Fruit fly (Drosophila melanogaster) whole organism, embryonic: ENCODE data around the gene UQCR-14L.
A peak's percentile ranks its signal among the peaks of the same experiment; 100 is the strongest.

Source experiments
- Asciz ChIP-seq: fragments of 200-800 bp; sonication (Bioruptor generic); optimal IDR thresholded peaks from 2 replicates; lab custom pipeline; 2017; ENCODE audit warnings: missing biosample characterization, mild to moderate bottlenecking, missing genetic modification characterization, missing genetic modification reagents
- Blimp-1 ChIP-seq: fragments of 200-800 bp; sonication (Bioruptor generic); optimal IDR thresholded peaks from 3 replicates; lab custom pipeline; 2018; ENCODE audit warnings: missing biosample characterization, missing genetic modification characterization, mild to moderate bottlenecking, moderate library complexity, missing genetic modification reagents
- CG1024 ChIP-seq: fragments of 200-800 bp; sonication (Bioruptor generic); IDR thresholded peaks from 2 replicates; pipeline ENCODE4 v1.3.6; 2022; ENCODE audit warnings: missing biosample characterization, missing genetic modification characterization
- CG10654 ChIP-seq: fragments of 200-800 bp; sonication (Bioruptor generic); optimal IDR thresholded peaks from 2 replicates; lab custom pipeline; 2016; ENCODE audit warnings: missing biosample characterization, missing genetic modification characterization
- CG12299 ChIP-seq: fragments of 200-800 bp; sonication (Bioruptor generic); optimal IDR thresholded peaks from 2 replicates; lab custom pipeline; 2018; ENCODE audit warnings: missing biosample characterization, mild to moderate bottlenecking, missing genetic modification characterization
- CG13894 ChIP-seq: fragments of 200-800 bp; sonication (Bioruptor generic); optimal IDR thresholded peaks from 3 replicates; lab custom pipeline; 2018; ENCODE audit warnings: missing biosample characterization, mild to moderate bottlenecking, missing genetic modification characterization, moderate library complexity
- CG14050 ChIP-seq: fragments of 200-800 bp; sonication (Bioruptor generic); IDR thresholded peaks from 3 replicates; pipeline ENCODE4 v1.3.6; 2022; ENCODE audit warnings: missing biosample characterization, missing genetic modification characterization
- CG14860 ChIP-seq: fragments of 200-800 bp; sonication (Bioruptor generic); IDR thresholded peaks from 3 replicates; pipeline ENCODE4 v1.3.6; 2022; ENCODE audit warnings: missing biosample characterization, missing genetic modification characterization; ENCODE audit not compliant: partially characterized antibody
- CG1602 ChIP-seq: fragments of 200-800 bp; sonication (Bioruptor generic); optimal IDR thresholded peaks from 3 replicates; lab custom pipeline; 2016; ENCODE audit warnings: missing biosample characterization, missing genetic modification characterization
- CG17385 ChIP-seq: fragments of 200-800 bp; sonication (Bioruptor generic); optimal IDR thresholded peaks from 3 replicates; lab custom pipeline; 2018; ENCODE audit warnings: missing biosample characterization, mild to moderate bottlenecking, missing genetic modification characterization
- CG17829 ChIP-seq: fragments of 200-800 bp; optimal IDR thresholded peaks from 2 replicates; lab custom pipeline; 2019; ENCODE audit warnings: missing biosample characterization, mild to moderate bottlenecking, missing genetic modification characterization, moderate library complexity
- CG1832 ChIP-seq: fragments of 200-800 bp; sonication (Bioruptor generic); optimal IDR thresholded peaks from 2 replicates; lab custom pipeline; 2017; ENCODE audit warnings: missing biosample characterization, mild to moderate bottlenecking, missing genetic modification characterization, inconsistent platforms
- CG18599 ChIP-seq: fragments of 200-800 bp; sonication (Bioruptor generic); optimal IDR thresholded peaks from 3 replicates; lab custom pipeline; 2017; ENCODE audit warnings: missing biosample characterization, missing genetic modification characterization, mild to moderate bottlenecking, moderate library complexity, missing genetic modification reagents
- CG2875 ChIP-seq: fragments of 200-800 bp; sonication (Bioruptor generic); optimal IDR thresholded peaks from 2 replicates; lab custom pipeline; 2017; ENCODE audit warnings: missing biosample characterization, mild to moderate bottlenecking, missing genetic modification characterization, missing genetic modification reagents
- CG9215 ChIP-seq: fragments of 200-800 bp; sonication (Bioruptor generic); IDR thresholded peaks from 2 replicates; pipeline ENCODE4 v1.3.6; 2022; ENCODE audit warnings: missing biosample characterization, missing genetic modification characterization
- CG9437 ChIP-seq: fragments of 200-800 bp; sonication (Bioruptor generic); optimal IDR thresholded peaks from 2 replicates; lab custom pipeline; 2018; ENCODE audit warnings: missing biosample characterization, mild to moderate bottlenecking, missing genetic modification characterization
- CG9932 ChIP-seq: fragments of 200-800 bp; sonication (Bioruptor generic); IDR thresholded peaks from 2 replicates; pipeline ENCODE4 v1.3.6; 2022; ENCODE audit warnings: missing biosample characterization, missing genetic modification characterization
- CHES-1-like ChIP-seq: fragments of 200-800 bp; sonication (Bioruptor generic); optimal IDR thresholded peaks from 2 replicates; lab custom pipeline; 2016; ENCODE audit warnings: missing biosample characterization, missing genetic modification characterization
- D ChIP-seq, 2 experiments: fragments of 200-800 bp in 1 of 2; fragments of >200 bp in 1 of 2; sonication (Bioruptor generic) in 1 of 2; optimal IDR thresholded peaks; 2 replicates in 1 of 2; 3 replicates in 1 of 2; lab custom pipeline; 2017; ENCODE audit warnings: mild to moderate bottlenecking in 1 of 2, missing biosample characterization in 1 of 2, missing genetic modification characterization in 1 of 2, missing genetic modification reagents in 1 of 2
- Dip2 ChIP-seq: fragments of 200-800 bp; sonication (Bioruptor generic); IDR thresholded peaks from 2 replicates; pipeline ENCODE4 v1.3.6; 2022; ENCODE audit warnings: missing biosample characterization, missing genetic modification characterization
- H2.0 ChIP-seq: fragments of 200-800 bp; sonication (Bioruptor generic); IDR thresholded peaks from 2 replicates; pipeline ENCODE4 v1.3.6; 2022; ENCODE audit warnings: missing biosample characterization, missing genetic modification characterization
- Hand ChIP-seq: fragments of 200-800 bp; sonication (Bioruptor generic); optimal IDR thresholded peaks from 2 replicates; lab custom pipeline; 2017; ENCODE audit warnings: mild to moderate bottlenecking, missing biosample characterization, missing genetic modification reagents, missing genetic modification characterization
- Hr3 ChIP-seq: fragments of 200-800 bp; sonication (Bioruptor generic); optimal IDR thresholded peaks from 3 replicates; lab custom pipeline; 2016; ENCODE audit warnings: missing biosample characterization, missing genetic modification characterization
- Lhr ChIP-seq: fragments of 200-800 bp; sonication (Bioruptor generic); optimal IDR thresholded peaks from 3 replicates; lab custom pipeline; 2017; ENCODE audit warnings: mild to moderate bottlenecking, missing biosample characterization, missing genetic modification reagents, missing genetic modification characterization
- NFAT ChIP-seq: fragments of 200-800 bp; sonication (Bioruptor generic); IDR thresholded peaks from 2 replicates; pipeline ENCODE4 v1.3.6; 2022; ENCODE audit warnings: missing biosample characterization, missing genetic modification characterization
- Oli ChIP-seq: fragments of 200-800 bp; sonication (Bioruptor generic); optimal IDR thresholded peaks from 2 replicates; lab custom pipeline; 2018; ENCODE audit warnings: missing biosample characterization, mild to moderate bottlenecking, missing genetic modification characterization, moderate library complexity
- Ssrp ChIP-seq: fragments of 200-800 bp; sonication (Bioruptor generic); optimal IDR thresholded peaks from 2 replicates; lab custom pipeline; 2018; ENCODE audit warnings: missing biosample characterization, mild to moderate bottlenecking, missing genetic modification characterization, moderate library complexity
- ac ChIP-seq: fragments of 200-800 bp; sonication (Bioruptor generic); optimal IDR thresholded peaks from 3 replicates; lab custom pipeline; 2017; ENCODE audit warnings: missing biosample characterization, mild to moderate bottlenecking, missing genetic modification characterization
- aop ChIP-seq: fragments of 200-800 bp; sonication (Bioruptor generic); IDR thresholded peaks from 2 replicates; pipeline ENCODE4 v1.3.6; 2022; ENCODE audit warnings: missing biosample characterization, missing genetic modification characterization
- cato ChIP-seq: fragments of 200-800 bp; sonication (Bioruptor generic); optimal IDR thresholded peaks from 2 replicates; lab custom pipeline; 2016; ENCODE audit warnings: missing biosample characterization, missing genetic modification characterization, borderline replicate concordance
- fd102C ChIP-seq: fragments of 200-800 bp; sonication (Bioruptor generic); optimal IDR thresholded peaks from 2 replicates; lab custom pipeline; 2018; ENCODE audit warnings: missing biosample characterization, mild to moderate bottlenecking, missing genetic modification characterization, moderate library complexity
- ftz-f1 ChIP-seq: fragments of 200-800 bp; sonication (Bioruptor generic); optimal IDR thresholded peaks from 2 replicates; lab custom pipeline; 2016; ENCODE audit warnings: missing biosample characterization, missing genetic modification characterization
- insv ChIP-seq, 2 experiments: fragments of 200-800 bp; sonication (Bioruptor generic); optimal IDR thresholded peaks; 3 replicates each; lab custom pipeline; 2016 to 2018; ENCODE audit warnings: missing biosample characterization in 2 of 2, missing genetic modification characterization in 2 of 2
- lab ChIP-seq: fragments of 200-800 bp; sonication (Bioruptor generic); optimal IDR thresholded peaks from 3 replicates; lab custom pipeline; 2017; ENCODE audit warnings: missing biosample characterization, missing genetic modification characterization, mild to moderate bottlenecking, moderate library complexity, missing genetic modification reagents
- oc ChIP-seq: fragments of 200-800 bp; sonication (Bioruptor generic); optimal IDR thresholded peaks from 2 replicates; lab custom pipeline; 2018; ENCODE audit warnings: missing biosample characterization, mild to moderate bottlenecking, missing genetic modification characterization, moderate library complexity
- org-1 ChIP-seq: fragments of 200-800 bp; sonication (Bioruptor generic); optimal IDR thresholded peaks from 2 replicates; lab custom pipeline; 2017; ENCODE audit warnings: missing biosample characterization, missing genetic modification characterization
- otp ChIP-seq: fragments of 200-800 bp; sonication (Bioruptor generic); IDR thresholded peaks from 3 replicates; pipeline ENCODE4, ENCODE4 v1.3.6; 2022; ENCODE audit warnings: missing biosample characterization, missing genetic modification characterization
- pan ChIP-seq, 4 experiments: fragments of >200 bp in 3 of 4; fragments of 200-800 bp in 1 of 4; sonication (Bioruptor generic) in 1 of 4; optimal IDR thresholded peaks in 3 of 4; IDR thresholded peaks in 1 of 4; 2 replicates each; pipeline versions ENCODE4 v1.3.6 to Lab custom; 2017 to 2022; ENCODE audit warnings: missing biosample characterization in 2 of 4, missing genetic modification characterization in 2 of 4, mixed read lengths in 1 of 4
- pum ChIP-seq: fragments of 200-800 bp; sonication (Bioruptor generic); optimal IDR thresholded peaks from 2 replicates; lab custom pipeline; 2016; ENCODE audit warnings: missing biosample characterization, missing genetic modification characterization
- salm ChIP-seq: fragments of 200-800 bp; sonication (Bioruptor generic); optimal IDR thresholded peaks from 2 replicates; lab custom pipeline; 2018; ENCODE audit warnings: missing biosample characterization, mild to moderate bottlenecking, missing genetic modification characterization
- slou ChIP-seq: fragments of 200-800 bp; sonication (Bioruptor generic); optimal IDR thresholded peaks from 3 replicates; lab custom pipeline; 2016; ENCODE audit warnings: missing biosample characterization, missing genetic modification characterization
- slp2 ChIP-seq: fragments of 200-800 bp; sonication (Bioruptor generic); optimal IDR thresholded peaks from 2 replicates; lab custom pipeline; 2016; ENCODE audit warnings: missing biosample characterization, missing genetic modification characterization
- sna ChIP-seq: fragments of 200-800 bp; sonication (Bioruptor generic); IDR thresholded peaks from 2 replicates; pipeline ENCODE4 v1.3.6; 2022; ENCODE audit warnings: missing biosample characterization, missing genetic modification characterization; ENCODE audit not compliant: partially characterized antibody
- sob ChIP-seq: fragments of 200-800 bp; sonication (Bioruptor generic); IDR thresholded peaks from 2 replicates; pipeline ENCODE4 v1.3.6; 2022; ENCODE audit warnings: missing biosample characterization, missing genetic modification characterization
- ssp ChIP-seq: fragments of 200-800 bp; sonication (Bioruptor generic); IDR thresholded peaks from 2 replicates; pipeline ENCODE4 v1.3.6; 2022; ENCODE audit warnings: missing biosample characterization, missing genetic modification characterization
- ttk ChIP-seq: fragments of 200-800 bp; sonication (Bioruptor generic); IDR thresholded peaks from 2 replicates; pipeline ENCODE4 v2.1.2; 2022; ENCODE audit warnings: missing biosample characterization, missing genetic modification characterization
- vfl ChIP-seq: fragments of 200-800 bp; sonication (Bioruptor generic); optimal IDR thresholded peaks from 2 replicates; lab custom pipeline; 2016; ENCODE audit warnings: missing biosample characterization, missing genetic modification characterization
- wdn ChIP-seq: fragments of 200-800 bp; sonication (Bioruptor generic); IDR thresholded peaks from 2 replicates; pipeline ENCODE4 v1.3.6; 2022; ENCODE audit warnings: missing biosample characterization, missing genetic modification characterization

The UQCR-14L gene

DNA sequence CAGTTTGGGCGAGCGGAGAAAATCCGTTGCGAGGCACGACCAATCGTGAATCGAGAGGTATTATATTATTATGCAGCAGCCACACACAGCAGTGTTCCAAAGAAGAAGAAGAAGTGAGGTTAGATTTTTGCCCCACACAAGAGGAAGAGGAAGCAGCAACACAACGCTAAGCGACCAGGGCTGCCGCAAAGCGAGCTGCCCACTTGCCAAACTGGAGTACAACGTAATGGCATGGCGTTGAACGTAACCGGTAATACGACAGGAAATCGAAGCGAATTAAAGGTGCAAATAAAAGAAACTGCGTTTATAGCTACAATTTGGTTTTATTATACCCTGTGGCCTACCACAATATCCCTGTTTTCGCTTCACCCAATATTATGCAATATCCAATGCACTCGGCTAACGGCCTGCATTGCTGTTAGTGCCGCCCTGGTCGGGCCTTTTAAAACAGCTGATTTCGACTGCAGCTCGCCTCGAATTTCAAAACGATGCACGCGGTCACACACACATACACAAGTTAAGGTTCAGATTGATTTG, 41.7 kb downstream of the UQCR-14L start (continued):
- TF ChIP-seq ftz-f1 (GFP tag; lab: Kevin White, UChicago) (peak; percentile 50), sna (GFP tag; lab: Robert Waterston, UW) (no peak), slou (GFP tag; lab: Kevin White, UChicago) (peak; percentile 50), CG17829 (tag; lab: Kevin White, UChicago) (peak; percentile 80), CG2875 (GFP tag; lab: Kevin White, UChicago) (peak; percentile 64), Ssrp (peak; percentile 54), ac (peak; percentile 35), CG9437 (GFP tag; lab: Kevin White, UChicago) (peak; percentile 100), ttk (peak; percentile 51; the same call in 1 of the 2 replicates), ssp (GFP tag; lab: Robert Waterston, UW) (peak; percentile 66), Lhr (peak; percentile 71), CG10654 (GFP tag; lab: Kevin White, UChicago) (peak; percentile 73), slp2 (GFP tag; lab: Kevin White, UChicago) (peak; percentile 62), sob (GFP tag; lab: Robert Waterston, UW) (peak; percentile 65; the same call in 1 of the 2 replicates), CG17385 (GFP tag; lab: Kevin White, UChicago) (peak; percentile 100), CG9215 (GFP tag; lab: Robert Waterston, UW) (peak; percentile 64), pan (optimal IDR thresholded peaks at IDR 0.05; lab: Kevin White, UChicago) (no peak), pan (GFP tag; optimal IDR thresholded peaks at IDR 0.05 in 1 of 2, IDR thresholded peaks at IDR 0.05 in 1 of 2) (peak in 1 of 2 experiments; percentile 58), CG1602 (GFP tag; lab: Kevin White, UChicago) (peak; percentile 65), cato (peak; percentile 50), wdn (GFP tag; lab: Robert Waterston, UW) (peak; percentile 65), salm (tag; lab: Kevin White, UChicago) (peak; percentile 36), otp (GFP tag; lab: Robert Waterston, UW) (0 out of 3 replicates have a peak, but pooled peaks have one; percentile 38), CG12299 (tag; lab: Kevin White, UChicago) (peak; percentile 65), CG13894 (peak; percentile 76), CG14860 (GFP tag; lab: Robert Waterston, UW) (no peak), H2.0 (GFP tag; lab: Robert Waterston, UW) (peak; percentile 59), Asciz (GFP tag; lab: Kevin White, UChicago) (peak; percentile 51), pum (GFP tag; lab: Kevin White, UChicago) (peak; percentile 76), CG9932 (GFP tag; lab: Robert Waterston, UW) (peak; percentile 61), CG1832 (GFP tag; lab: Kevin White, UChicago) (no peak), aop (GFP tag; lab: Robert Waterston, UW) (no peak), Oli (tag; lab: Kevin White, UChicago) (peak; percentile 74), Blimp-1 (peak; percentile 51), CHES-1-like (GFP tag; lab: Kevin White, UChicago) (peak; percentile 85), fd102C (peak; percentile 8), vfl (GFP tag; lab: Kevin White, UChicago) (peak; percentile 64), D (optimal IDR thresholded peaks at IDR 0.05; lab: Kevin White, UChicago) (peak; percentile 72), D (GFP tag; optimal IDR thresholded peaks at IDR 0.05; lab: Kevin White, UChicago) (peak; percentile 46), Hand (peak; percentile 63), oc (tag; lab: Kevin White, UChicago) (peak; percentile 37), insv (GFP tag; optimal IDR thresholded peaks at IDR 0.05; lab: Kevin White, UChicago) (peak in 1 of 2 experiments; percentile 73), NFAT (no peak), Dip2 (GFP tag; lab: Robert Waterston, UW) (no peak), lab (GFP tag; lab: Kevin White, UChicago) (peak; percentile 84), CG14050 (GFP tag; lab: Robert Waterston, UW) (peak; percentile 28; the same call in 1 of the 3 replicates), org-1 (GFP tag; lab: Kevin White, UChicago) (peak; percentile 60), CG1024 (peak; percentile 8; the same call in 1 of the 2 replicates), Hr3 (GFP tag; lab: Kevin White, UChicago) (peak; percentile 70), CG18599 (GFP tag; lab: Kevin White, UChicago) (peak; percentile 56)
